Fruit fly (Drosophila melanogaster): Measurements from ENCODE around the gene Vps16B.

Gene Vps16B

dm6 chr3R:29841293-29841791 is 25.1 kb upstream of the Vps16B start, which contains the start of gene Cad99C (continued):
- no peak for TF ChIP-seq Neu2 (GFP tag; optimal IDR thresholded peaks at IDR 0.05; ENCODE audit: borderline replicate concordance)
- no peak for TF ChIP-seq otp (GFP tag; IDR thresholded peaks at IDR 0.05)
- no peak for TF ChIP-seq Usf (GFP tag; optimal IDR thresholded peaks at IDR 0.05)
- peak; percentile 98 for TF ChIP-seq chinmo (GFP tag; IDR thresholded peaks at IDR 0.05; ENCODE audit: partially characterized antibody)
- TF ChIP-seq CG17385 (GFP tag; optimal IDR thresholded peaks at IDR 0.05): peak; percentile 1
- no peak for TF ChIP-seq Ravus (GFP tag; IDR thresholded peaks at IDR 0.05)
- TF ChIP-seq CG13624 (GFP tag; optimal IDR thresholded peaks at IDR 0.05): no peak
- TF ChIP-seq CG8281 (tag; optimal IDR thresholded peaks at IDR 0.05): no peak
- no peak for TF ChIP-seq prd (optimal IDR thresholded peaks at IDR 0.05)
- no peak for TF ChIP-seq prd (GFP tag; IDR thresholded peaks at IDR 0.05)
- TF ChIP-seq Taf1 (GFP tag; IDR thresholded peaks at IDR 0.05): no peak
- no peak for TF ChIP-seq fd102C (GFP tag; optimal IDR thresholded peaks at IDR 0.05)
- TF ChIP-seq crp (GFP tag; optimal IDR thresholded peaks at IDR 0.05): peak in 1 of 2 experiments; percentile 59
- no peak; the same call in 1 of the 2 replicates for TF ChIP-seq chm (GFP tag; IDR thresholded peaks at IDR 0.05)
- TF ChIP-seq CG30403 (GFP tag; optimal IDR thresholded peaks at IDR 0.05): no peak
- no peak for TF ChIP-seq gcm (GFP tag; optimal IDR thresholded peaks at IDR 0.05)
- TF ChIP-seq CrebB (tag; optimal IDR thresholded peaks at IDR 0.05): no peak
- TF ChIP-seq CG12769 (tag; optimal IDR thresholded peaks at IDR 0.05): peak; percentile 50
- TF ChIP-seq CG18599 (GFP tag; optimal IDR thresholded peaks at IDR 0.05): no peak
- no peak for TF ChIP-seq CG11560 (tag; IDR thresholded peaks at IDR 0.05)
- no peak for TF ChIP-seq CG2678 (tag; optimal IDR thresholded peaks at IDR 0.05)
- no peak for TF ChIP-seq CG12744 (GFP tag; optimal IDR thresholded peaks at IDR 0.05)
- TF ChIP-seq bowl (GFP tag; IDR thresholded peaks at IDR 0.05): 0 out of 2 replicates have a peak, but pooled peaks have one; percentile 8
- TF ChIP-seq Med (GFP tag): peak; percentile 78
- no peak for TF ChIP-seq Asciz (GFP tag; optimal IDR thresholded peaks at IDR 0.05)
- TF ChIP-seq org-1 (GFP tag; optimal IDR thresholded peaks at IDR 0.05): no peak
- peak; percentile 24; the same call in 1 of the 3 replicates for TF ChIP-seq ci (GFP tag; IDR thresholded peaks at IDR 0.05)
- TF ChIP-seq yki (optimal IDR thresholded peaks at IDR 0.05): no peak
- TF ChIP-seq CG18011 (GFP tag; optimal IDR thresholded peaks at IDR 0.05): no peak
- TF ChIP-seq vnd (GFP tag; IDR thresholded peaks at IDR 0.05; ENCODE audit: partially characterized antibody): no peak
- TF ChIP-seq oc (tag; optimal IDR thresholded peaks at IDR 0.05): peak; percentile 14
- peak; percentile 69 for TF ChIP-seq CG13894 (tag; optimal IDR thresholded peaks at IDR 0.05)
- TF ChIP-seq run (tag; optimal IDR thresholded peaks at IDR 0.05): no peak
- TF ChIP-seq dm (GFP tag; optimal IDR thresholded peaks at IDR 0.05): no peak
- TF ChIP-seq CG31224 (GFP tag; IDR thresholded peaks at IDR 0.05): 0 out of 2 replicates have a peak, but pooled peaks have one; percentile 15
- TF ChIP-seq Atf-2 (GFP tag; optimal IDR thresholded peaks at IDR 0.05): no peak
- peak; percentile 66 for TF ChIP-seq CG5180 (GFP tag; optimal IDR thresholded peaks at IDR 0.05)
- TF ChIP-seq Sry-δ (GFP tag; optimal IDR thresholded peaks at IDR 0.05): no peak
- no peak for TF ChIP-seq jing (GFP tag; optimal IDR thresholded peaks at IDR 0.05)
- TF ChIP-seq CG7839 (tag; optimal IDR thresholded peaks at IDR 0.05): peak; percentile 5
- no peak for TF ChIP-seq CG30431 (GFP tag; optimal IDR thresholded peaks at IDR 0.05)
- TF ChIP-seq pfk (GFP tag; optimal IDR thresholded peaks at IDR 0.05): peak; percentile 92
- TF ChIP-seq CG14965 (GFP tag; optimal IDR thresholded peaks at IDR 0.05; ENCODE audit: borderline replicate concordance): no peak
- TF ChIP-seq bigmax (GFP tag; optimal IDR thresholded peaks at IDR 0.05): no peak
- TF ChIP-seq CG9932 (GFP tag; IDR thresholded peaks at IDR 0.05): no peak
- TF ChIP-seq lilli (GFP tag; optimal IDR thresholded peaks at IDR 0.05): no peak
- TF ChIP-seq gsb (GFP tag; IDR thresholded peaks at IDR 0.05): no peak
- 0 out of 3 replicates have a peak, but pooled peaks have one; percentile 17 for TF ChIP-seq CG7963 (GFP tag; IDR thresholded peaks at IDR 0.05; ENCODE audit: partially characterized antibody)
- TF ChIP-seq CG2875 (GFP tag; optimal IDR thresholded peaks at IDR 0.05): no peak
- no peak for TF ChIP-seq CG12659 (GFP tag; optimal IDR thresholded peaks at IDR 0.05)

All from whole organism, embryonic.